Fruit fly (Drosophila melanogaster) S2 (cell line): Measurements from ENCODE around the gene Oga.

Source experiments
- CG8478 ChIP-seq: fragments of >200 bp; optimal IDR thresholded peaks from 2 replicates; lab custom pipeline; 2018
- CTCF ChIP-seq, 2 experiments: fragments of >200 bp; optimal IDR thresholded peaks; 2 replicates each; lab custom pipeline; 2018

DNA sequence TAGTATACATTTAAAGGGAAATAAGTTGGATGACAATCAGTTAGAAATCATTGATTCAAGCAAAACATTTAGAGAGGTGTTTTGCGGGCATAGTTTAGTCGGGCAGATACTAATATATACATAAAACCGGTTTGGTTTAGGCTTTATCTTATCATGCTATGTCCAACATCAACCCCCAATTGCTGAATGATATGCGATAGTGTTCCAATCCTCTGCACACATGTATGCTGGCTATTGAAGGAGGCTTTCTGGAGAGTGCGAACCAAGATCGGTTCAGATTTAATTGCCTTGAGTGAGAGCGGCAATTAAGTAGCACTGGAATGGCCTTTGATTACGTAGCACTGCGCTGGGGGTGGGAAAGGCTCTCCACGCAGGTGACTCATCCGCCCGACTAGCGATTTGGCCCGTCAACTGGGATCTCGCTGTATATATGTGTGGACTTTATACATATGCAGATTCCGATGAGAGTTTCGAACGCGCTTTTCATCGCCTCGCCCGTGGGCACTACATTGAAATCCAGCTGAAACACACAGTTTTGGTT lies 49.2 kb downstream of the Oga start:
- TF ChIP-seq CTCF (optimal IDR thresholded peaks at IDR 0.05; lab: Kevin White, UChicago) (no peak), CG8478 (lab: Kevin White, UChicago) (no peak)
